Worm (Caenorhabditis elegans) whole organism, L3 larva: Measurements from ENCODE around the gene cth-2.

Experiments used
- R02D3.7 ChIP-seq: fragments of 150-350 bp; optimal IDR thresholded peaks from 2 replicates; lab custom pipeline; 2014; ENCODE audit warnings: missing biosample characterization, missing genetic modification characterization
- ZK546.5 ChIP-seq: sonication (generic microtip); optimal IDR thresholded peaks from 2 replicates; lab custom pipeline; 2017; ENCODE audit warnings: missing biosample characterization, missing genetic modification characterization
- aly-2 ChIP-seq: fragments of 150-350 bp; optimal IDR thresholded peaks from 2 replicates; lab custom pipeline; 2014; ENCODE audit warnings: missing biosample characterization, missing genetic modification characterization
- ama-1 ChIP-seq: fragments of 150-350 bp; optimal IDR thresholded peaks from 2 replicates; lab custom pipeline; 2018
- ceh-16 ChIP-seq: sonication (generic microtip); optimal IDR thresholded peaks from 2 replicates; lab custom pipeline; 2017; ENCODE audit warnings: missing biosample characterization, missing genetic modification characterization
- ceh-28 ChIP-seq: fragments of 150-350 bp; optimal IDR thresholded peaks from 2 replicates; lab custom pipeline; 2014; ENCODE audit warnings: missing biosample characterization, missing genetic modification reagents, missing genetic modification characterization
- ceh-82 ChIP-seq: fragments of 150-350 bp; optimal IDR thresholded peaks from 2 replicates; lab custom pipeline; 2014; ENCODE audit warnings: missing biosample characterization, missing genetic modification characterization
- ceh-9 ChIP-seq: sonication (generic microtip); optimal IDR thresholded peaks from 2 replicates; lab custom pipeline; 2018; ENCODE audit warnings: missing biosample characterization, missing genetic modification characterization
- daf-12 ChIP-seq: fragments of 150-350 bp; optimal IDR thresholded peaks from 2 replicates; lab custom pipeline; 2014; ENCODE audit warnings: missing biosample characterization, missing genetic modification reagents, missing genetic modification characterization
- egl-27 ChIP-seq: sonication (generic microtip); optimal IDR thresholded peaks from 4 replicates; lab custom pipeline; 2017; ENCODE audit warnings: missing biosample characterization, missing genetic modification reagents, missing genetic modification characterization
- egl-5 ChIP-seq: fragments of 150-350 bp; optimal IDR thresholded peaks from 2 replicates; lab custom pipeline; 2017; ENCODE audit warnings: missing biosample characterization, missing genetic modification reagents, missing genetic modification characterization, inconsistent platforms
- elt-1 ChIP-seq: fragments of 150-350 bp; optimal IDR thresholded peaks from 2 replicates; lab custom pipeline; 2014; ENCODE audit warnings: missing biosample characterization, missing genetic modification characterization
- elt-2 ChIP-seq: sonication (generic microtip); optimal IDR thresholded peaks from 2 replicates; lab custom pipeline; 2016; ENCODE audit warnings: missing genetic modification reagents, mild to moderate bottlenecking, missing genetic modification characterization, missing compliant biosample characterization
- elt-3 ChIP-seq, 3 experiments: fragments of 150-350 bp in 1 of 3; sonication (generic microtip) in 2 of 3; optimal IDR thresholded peaks; 2 replicates in 2 of 3; 4 replicates in 1 of 3; lab custom pipeline; 2014 to 2017; ENCODE audit warnings: missing biosample characterization in 3 of 3, missing genetic modification characterization in 3 of 3
- fkh-10 ChIP-seq: sonication (generic microtip); optimal IDR thresholded peaks from 2 replicates; lab custom pipeline; 2017; ENCODE audit warnings: missing biosample characterization, missing genetic modification reagents, missing genetic modification characterization
- fos-1 ChIP-seq: fragments of 150-350 bp; optimal IDR thresholded peaks from 2 replicates; lab custom pipeline; 2014; ENCODE audit warnings: missing biosample characterization, missing genetic modification characterization
- hmg-11 ChIP-seq: sonication (generic microtip); optimal IDR thresholded peaks from 2 replicates; lab custom pipeline; 2016; ENCODE audit warnings: missing genetic modification characterization, missing compliant biosample characterization
- jun-1 ChIP-seq: fragments of 150-350 bp; optimal IDR thresholded peaks from 2 replicates; lab custom pipeline; 2014; ENCODE audit warnings: missing biosample characterization, missing genetic modification reagents, missing genetic modification characterization
- lin-15B ChIP-seq: fragments of 150-350 bp; optimal IDR thresholded peaks from 2 replicates; lab custom pipeline; 2014; ENCODE audit warnings: missing biosample characterization, missing genetic modification characterization
- lin-39 ChIP-seq: fragments of 150-350 bp; optimal IDR thresholded peaks from 2 replicates; lab custom pipeline; 2018; ENCODE audit warnings: missing biosample characterization, missing genetic modification reagents, missing genetic modification characterization
- lsy-12 ChIP-seq: sonication (generic microtip); optimal IDR thresholded peaks from 2 replicates; lab custom pipeline; 2016; ENCODE audit warnings: mild to moderate bottlenecking, missing genetic modification characterization, missing compliant biosample characterization
- mdl-1 ChIP-seq: fragments of 150-350 bp; optimal IDR thresholded peaks from 2 replicates; lab custom pipeline; 2014; ENCODE audit warnings: missing biosample characterization, missing genetic modification characterization
- mml-1 ChIP-seq: fragments of 150-350 bp; sonication (generic microtip); optimal IDR thresholded peaks from 3 replicates; lab custom pipeline; 2014; ENCODE audit warnings: missing biosample characterization, missing genetic modification characterization
- nfya-1 ChIP-seq: sonication (generic microtip); optimal IDR thresholded peaks from 2 replicates; lab custom pipeline; 2017; ENCODE audit warnings: missing genetic modification characterization, mild to moderate bottlenecking, missing compliant biosample characterization, antibody characterized with exemption, moderate library complexity; ENCODE audit not compliant: insufficient read depth
- nhr-11 ChIP-seq: fragments of 150-350 bp; optimal IDR thresholded peaks from 2 replicates; lab custom pipeline; 2014; ENCODE audit warnings: missing biosample characterization, missing genetic modification characterization
- nhr-12 ChIP-seq: fragments of 150-350 bp; optimal IDR thresholded peaks from 2 replicates; lab custom pipeline; 2014; ENCODE audit warnings: missing biosample characterization, missing genetic modification characterization
- nhr-237 ChIP-seq: fragments of 150-350 bp; optimal IDR thresholded peaks from 2 replicates; lab custom pipeline; 2014; ENCODE audit warnings: missing biosample characterization, missing genetic modification characterization
- nhr-25 ChIP-seq: sonication (generic microtip); optimal IDR thresholded peaks from 2 replicates; lab custom pipeline; 2017; ENCODE audit warnings: missing biosample characterization, missing genetic modification characterization
- nhr-28 ChIP-seq: fragments of 150-350 bp; optimal IDR thresholded peaks from 2 replicates; lab custom pipeline; 2014; ENCODE audit warnings: missing biosample characterization, missing genetic modification characterization
- nhr-67 ChIP-seq: fragments of 150-350 bp; optimal IDR thresholded peaks from 2 replicates; lab custom pipeline; 2014; ENCODE audit warnings: missing biosample characterization, missing genetic modification characterization
- nhr-76 ChIP-seq: fragments of 150-350 bp; sonication (generic microtip); optimal IDR thresholded peaks from 5 replicates; lab custom pipeline; 2014; ENCODE audit warnings: missing biosample characterization, missing genetic modification characterization
- nhr-77 ChIP-seq: fragments of 150-350 bp; optimal IDR thresholded peaks from 2 replicates; lab custom pipeline; 2014; ENCODE audit warnings: missing biosample characterization, missing genetic modification characterization
- pha-4 ChIP-seq: fragments of 150-350 bp; optimal IDR thresholded peaks from 2 replicates; lab custom pipeline; 2014; ENCODE audit warnings: missing biosample characterization, missing genetic modification reagents, missing genetic modification characterization
- sea-2 ChIP-seq: fragments of 150-350 bp; sonication (generic microtip); optimal IDR thresholded peaks from 4 replicates; lab custom pipeline; 2014; ENCODE audit warnings: missing biosample characterization, missing genetic modification reagents, missing genetic modification characterization
- skn-1 ChIP-seq: fragments of 150-350 bp; optimal IDR thresholded peaks from 2 replicates; lab custom pipeline; 2014; ENCODE audit warnings: missing biosample characterization, missing genetic modification characterization
- snpc-4 ChIP-seq: fragments of 150-350 bp; optimal IDR thresholded peaks from 2 replicates; lab custom pipeline; 2014; ENCODE audit warnings: missing biosample characterization, missing genetic modification characterization
- tbx-2 ChIP-seq: sonication (generic microtip); optimal IDR thresholded peaks from 2 replicates; lab custom pipeline; 2016; ENCODE audit warnings: mild to moderate bottlenecking, missing genetic modification characterization, missing compliant biosample characterization
- zag-1 ChIP-seq: fragments of 150-350 bp; optimal IDR thresholded peaks from 2 replicates; lab custom pipeline; 2014; ENCODE audit warnings: missing biosample characterization, missing genetic modification characterization
- ztf-11 ChIP-seq: fragments of 150-350 bp; optimal IDR thresholded peaks from 2 replicates; lab custom pipeline; 2014; ENCODE audit warnings: missing biosample characterization, missing genetic modification characterization
- ztf-4 ChIP-seq: fragments of 150-350 bp; optimal IDR thresholded peaks from 2 replicates; lab custom pipeline; 2014; ENCODE audit warnings: missing biosample characterization, missing genetic modification characterization

Gene cth-2

DNA sequence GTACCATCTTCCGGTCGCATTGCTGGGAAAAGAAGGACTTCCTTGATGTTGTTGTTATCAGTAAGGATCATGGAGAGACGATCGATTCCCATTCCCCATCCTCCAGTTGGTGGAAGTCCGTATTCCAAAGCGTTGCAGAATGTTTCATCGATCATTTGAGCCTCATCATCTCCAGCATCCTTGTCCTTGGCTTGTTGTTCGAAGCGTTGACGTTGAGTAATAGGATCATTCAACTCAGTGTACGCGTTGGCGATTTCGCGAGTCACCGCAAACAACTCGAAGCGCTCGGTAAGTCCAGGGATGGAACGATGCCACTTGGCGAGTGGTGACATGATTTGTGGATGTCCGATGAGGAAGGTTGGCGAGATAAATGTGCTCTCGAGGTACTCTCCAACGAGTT, 12.7 kb upstream of the cth-2 start:
- TF ChIP-seq daf-12 (tag; lab: Kevin White, UChicago) = no peak
- TF ChIP-seq fos-1 (tag; lab: Kevin White, UChicago) = no peak
- TF ChIP-seq mdl-1 = no peak
- TF ChIP-seq aly-2 (tag; lab: Kevin White, UChicago) = no peak
- TF ChIP-seq snpc-4 (tag; lab: Kevin White, UChicago) = no peak
- TF ChIP-seq lsy-12 (tag; lab: Kevin White, UChicago) = no peak
- TF ChIP-seq pha-4 (tag; lab: Kevin White, UChicago) = no peak
- TF ChIP-seq R02D3.7 (tag; lab: Kevin White, UChicago) = no peak
- no peak for TF ChIP-seq nhr-11 (tag; lab: Kevin White, UChicago)
- no peak for TF ChIP-seq nhr-67 (tag; lab: Kevin White, UChicago)
- TF ChIP-seq tbx-2 = no peak
- no peak for TF ChIP-seq egl-5 (tag; lab: Kevin White, UChicago)
- TF ChIP-seq fkh-10 (GFP tag; lab: Kevin White, UChicago) = no peak
- TF ChIP-seq nhr-25 (tag; lab: Kevin White, UChicago) = no peak
- no peak for TF ChIP-seq elt-2 (tag; lab: Kevin White, UChicago)
- no peak for TF ChIP-seq ceh-82 (tag; lab: Kevin White, UChicago)

DNA sequence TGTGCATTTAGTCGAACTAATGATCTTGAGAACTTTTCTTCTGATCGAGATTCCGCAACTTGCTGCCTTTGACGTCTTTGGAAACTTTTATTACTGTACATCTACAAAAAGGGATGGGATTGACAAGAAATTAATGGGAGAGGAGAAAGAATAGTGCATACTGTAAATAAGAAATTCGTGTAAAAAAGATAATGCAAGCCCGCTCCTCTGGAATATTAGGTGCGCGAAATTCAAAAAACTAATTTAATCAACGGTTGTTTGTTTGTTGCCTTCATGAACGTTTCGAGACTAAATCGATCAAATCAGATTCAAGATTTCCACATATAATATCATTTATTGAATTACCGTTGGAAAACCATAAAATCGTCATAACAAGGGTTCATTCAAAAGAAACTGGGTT, 12.1 kb upstream of the cth-2 start, which contains the start of gene him-14:
TSS of gene him-14 (minus strand) at position 101 of the 400 bp plus-strand sequence.
- TF ChIP-seq jun-1 (tag; lab: Kevin White, UChicago) = no peak
- no peak for TF ChIP-seq ztf-11 (tag; lab: Kevin White, UChicago)
- TF ChIP-seq nhr-237 (tag; lab: Kevin White, UChicago) = no peak
- TF ChIP-seq pha-4 (tag; lab: Kevin White, UChicago) = no peak
- TF ChIP-seq nhr-76 (tag; lab: Kevin White, UChicago) = no peak
- no peak for TF ChIP-seq lin-15B (tag; lab: Kevin White, UChicago)
- no peak for TF ChIP-seq mdl-1
- no peak for TF ChIP-seq ama-1 (lab: Kevin White, UChicago)
- no peak for TF ChIP-seq elt-1 (tag; lab: Kevin White, UChicago)
- no peak for TF ChIP-seq skn-1
- TF ChIP-seq sea-2 (GFP tag; lab: Kevin White, UChicago) = no peak
- TF ChIP-seq, all 47 proteins: peak for 0

DNA sequence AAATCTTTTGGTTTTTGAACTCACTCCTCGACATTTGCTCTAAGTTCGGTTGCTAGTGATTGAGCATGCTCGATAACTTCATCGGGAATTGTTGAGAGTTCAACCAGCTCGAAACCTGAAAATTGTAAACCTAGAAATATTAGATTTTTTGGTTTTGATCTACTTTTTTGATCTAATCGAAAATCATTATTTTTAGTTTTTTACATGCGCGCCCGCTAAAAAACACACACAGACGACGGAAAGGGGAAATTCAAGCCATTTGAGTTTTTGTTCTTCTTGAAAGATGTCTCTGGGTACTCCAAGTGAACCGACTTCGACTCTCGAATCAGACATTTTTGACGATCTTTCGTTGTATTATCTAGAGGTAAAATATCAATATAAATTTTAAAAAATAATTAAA, 7.6 kb upstream of the cth-2 start, which contains the start of gene nos-2:
TSS of gene nos-2 (plus strand) at position 228 of the 400 bp plus-strand sequence.
- no peak for TF ChIP-seq egl-27 (tag; lab: Kevin White, UChicago)
- no peak for TF ChIP-seq ceh-9
- TF ChIP-seq hmg-11 = no peak
- no peak for TF ChIP-seq fos-1 (tag; lab: Kevin White, UChicago)
- TF ChIP-seq lin-39 (tag; lab: Kevin White, UChicago) = no peak
- TF ChIP-seq nhr-12 (tag; lab: Kevin White, UChicago) = no peak
- no peak for TF ChIP-seq tbx-2
- no peak for TF ChIP-seq ceh-16 (tag; lab: Kevin White, UChicago)
- no peak for TF ChIP-seq snpc-4 (tag; lab: Kevin White, UChicago)
- no peak for TF ChIP-seq ZK546.5
- no peak for TF ChIP-seq mml-1 (tag; lab: Kevin White, UChicago)
- TF ChIP-seq nfya-1 (tag; lab: Kevin White, UChicago) = no peak
- TF ChIP-seq egl-5 (tag; lab: Kevin White, UChicago) = no peak
- TF ChIP-seq nhr-28 (tag; lab: Kevin White, UChicago) = no peak
- no peak for TF ChIP-seq pha-4 (tag; lab: Kevin White, UChicago)
- no peak for TF ChIP-seq mdl-1
- no peak for TF ChIP-seq ztf-4 (tag; lab: Kevin White, UChicago)
- no peak for TF ChIP-seq nhr-25 (tag; lab: Kevin White, UChicago)
- no peak for TF ChIP-seq zag-1 (tag; lab: Kevin White, UChicago)

DNA sequence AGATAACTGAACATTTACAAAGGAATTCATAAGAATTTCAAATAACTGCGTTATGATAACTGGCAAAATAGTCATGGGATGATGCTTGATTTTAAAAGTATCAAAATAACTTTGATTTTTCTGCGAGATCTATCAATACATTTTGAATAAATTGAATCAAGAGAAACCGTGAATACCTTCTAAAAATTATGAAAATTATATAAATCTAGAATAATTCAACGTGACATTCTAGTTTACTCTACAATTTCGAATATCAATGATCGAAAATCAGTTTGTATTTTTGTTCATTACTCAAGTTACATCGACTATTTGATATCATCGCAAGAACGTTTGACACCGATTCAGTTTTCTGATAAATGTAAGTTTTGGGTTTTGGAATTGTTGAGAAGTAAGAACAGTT, 4.0 kb upstream of the cth-2 start, which contains the start of gene acs-6:
TSS of gene acs-6 (plus strand) at position 301 of the 400 bp plus-strand sequence.
- TF ChIP-seq egl-27 (tag; lab: Kevin White, UChicago) (no peak), nhr-25 (tag; lab: Kevin White, UChicago) (no peak), fkh-10 (GFP tag; lab: Kevin White, UChicago) (no peak), nhr-77 (tag; lab: Kevin White, UChicago) (no peak), ztf-11 (tag; lab: Kevin White, UChicago) (no peak), ceh-28 (no peak), nhr-76 (tag; lab: Kevin White, UChicago) (no peak), mdl-1 (no peak), elt-3 (tag; optimal IDR thresholded peaks at IDR 0.05; lab: Kevin White, UChicago) (no peak), aly-2 (tag; lab: Kevin White, UChicago) (no peak), nhr-12 (tag; lab: Kevin White, UChicago) (no peak)
- TF ChIP-seq, all 47 proteins: peak for 0
